Worm (Caenorhabditis elegans) whole organism, L3 larva: ENCODE measurements around the gene F43E12.1.
A peak's percentile ranks its signal among the peaks of the same experiment; 100 is the strongest.

Experiments used
- R02D3.7 ChIP-seq: fragments of 150-350 bp; optimal IDR thresholded peaks from 2 replicates; lab custom pipeline; 2014; ENCODE audit warnings: missing biosample characterization, missing genetic modification characterization
- ZK546.5 ChIP-seq: sonication (generic microtip); optimal IDR thresholded peaks from 2 replicates; lab custom pipeline; 2017; ENCODE audit warnings: missing biosample characterization, missing genetic modification characterization
- aly-2 ChIP-seq: fragments of 150-350 bp; optimal IDR thresholded peaks from 2 replicates; lab custom pipeline; 2014; ENCODE audit warnings: missing biosample characterization, missing genetic modification characterization
- ama-1 ChIP-seq: fragments of 150-350 bp; optimal IDR thresholded peaks from 2 replicates; lab custom pipeline; 2018
- ceh-16 ChIP-seq: sonication (generic microtip); optimal IDR thresholded peaks from 2 replicates; lab custom pipeline; 2017; ENCODE audit warnings: missing biosample characterization, missing genetic modification characterization
- ceh-28 ChIP-seq: fragments of 150-350 bp; optimal IDR thresholded peaks from 2 replicates; lab custom pipeline; 2014; ENCODE audit warnings: missing biosample characterization, missing genetic modification reagents, missing genetic modification characterization
- ceh-82 ChIP-seq: fragments of 150-350 bp; optimal IDR thresholded peaks from 2 replicates; lab custom pipeline; 2014; ENCODE audit warnings: missing biosample characterization, missing genetic modification characterization
- ceh-9 ChIP-seq: sonication (generic microtip); optimal IDR thresholded peaks from 2 replicates; lab custom pipeline; 2018; ENCODE audit warnings: missing biosample characterization, missing genetic modification characterization
- daf-12 ChIP-seq: fragments of 150-350 bp; optimal IDR thresholded peaks from 2 replicates; lab custom pipeline; 2014; ENCODE audit warnings: missing biosample characterization, missing genetic modification reagents, missing genetic modification characterization
- elt-1 ChIP-seq: fragments of 150-350 bp; optimal IDR thresholded peaks from 2 replicates; lab custom pipeline; 2014; ENCODE audit warnings: missing biosample characterization, missing genetic modification characterization
- elt-2 ChIP-seq: sonication (generic microtip); optimal IDR thresholded peaks from 2 replicates; lab custom pipeline; 2016; ENCODE audit warnings: missing genetic modification reagents, mild to moderate bottlenecking, missing genetic modification characterization, missing compliant biosample characterization
- eor-1 ChIP-seq, 2 experiments: fragments of 150-350 bp; optimal IDR thresholded peaks; 2 replicates each; lab custom pipeline; 2014 to 2018; ENCODE audit warnings: missing biosample characterization in 2 of 2, missing genetic modification characterization in 2 of 2
- fkh-10 ChIP-seq: sonication (generic microtip); optimal IDR thresholded peaks from 2 replicates; lab custom pipeline; 2017; ENCODE audit warnings: missing biosample characterization, missing genetic modification reagents, missing genetic modification characterization
- fkh-2 ChIP-seq: fragments of 150-350 bp; optimal IDR thresholded peaks from 2 replicates; lab custom pipeline; 2014; ENCODE audit warnings: missing biosample characterization, missing genetic modification reagents, missing genetic modification characterization
- fos-1 ChIP-seq: fragments of 150-350 bp; optimal IDR thresholded peaks from 2 replicates; lab custom pipeline; 2014; ENCODE audit warnings: missing biosample characterization, missing genetic modification characterization
- jun-1 ChIP-seq: fragments of 150-350 bp; optimal IDR thresholded peaks from 2 replicates; lab custom pipeline; 2014; ENCODE audit warnings: missing biosample characterization, missing genetic modification reagents, missing genetic modification characterization
- lin-15B ChIP-seq: fragments of 150-350 bp; optimal IDR thresholded peaks from 2 replicates; lab custom pipeline; 2014; ENCODE audit warnings: missing biosample characterization, missing genetic modification characterization
- lin-39 ChIP-seq: fragments of 150-350 bp; optimal IDR thresholded peaks from 2 replicates; lab custom pipeline; 2018; ENCODE audit warnings: missing biosample characterization, missing genetic modification reagents, missing genetic modification characterization
- lsy-12 ChIP-seq: sonication (generic microtip); optimal IDR thresholded peaks from 2 replicates; lab custom pipeline; 2016; ENCODE audit warnings: mild to moderate bottlenecking, missing genetic modification characterization, missing compliant biosample characterization
- mdl-1 ChIP-seq: fragments of 150-350 bp; optimal IDR thresholded peaks from 2 replicates; lab custom pipeline; 2014; ENCODE audit warnings: missing biosample characterization, missing genetic modification characterization
- mml-1 ChIP-seq: fragments of 150-350 bp; sonication (generic microtip); optimal IDR thresholded peaks from 3 replicates; lab custom pipeline; 2014; ENCODE audit warnings: missing biosample characterization, missing genetic modification characterization
- nfya-1 ChIP-seq: sonication (generic microtip); optimal IDR thresholded peaks from 2 replicates; lab custom pipeline; 2017; ENCODE audit warnings: missing genetic modification characterization, mild to moderate bottlenecking, missing compliant biosample characterization, antibody characterized with exemption, moderate library complexity; ENCODE audit not compliant: insufficient read depth
- nhr-11 ChIP-seq: fragments of 150-350 bp; optimal IDR thresholded peaks from 2 replicates; lab custom pipeline; 2014; ENCODE audit warnings: missing biosample characterization, missing genetic modification characterization
- nhr-12 ChIP-seq: fragments of 150-350 bp; optimal IDR thresholded peaks from 2 replicates; lab custom pipeline; 2014; ENCODE audit warnings: missing biosample characterization, missing genetic modification characterization
- nhr-237 ChIP-seq: fragments of 150-350 bp; optimal IDR thresholded peaks from 2 replicates; lab custom pipeline; 2014; ENCODE audit warnings: missing biosample characterization, missing genetic modification characterization
- nhr-28 ChIP-seq: fragments of 150-350 bp; optimal IDR thresholded peaks from 2 replicates; lab custom pipeline; 2014; ENCODE audit warnings: missing biosample characterization, missing genetic modification characterization
- nhr-43 ChIP-seq: sonication (generic microtip); optimal IDR thresholded peaks from 2 replicates; lab custom pipeline; 2016; ENCODE audit warnings: mild to moderate bottlenecking, missing genetic modification characterization, missing compliant biosample characterization; ENCODE audit not compliant: poor library complexity, severe bottlenecking
- nhr-67 ChIP-seq: fragments of 150-350 bp; optimal IDR thresholded peaks from 2 replicates; lab custom pipeline; 2014; ENCODE audit warnings: missing biosample characterization, missing genetic modification characterization
- nhr-76 ChIP-seq: fragments of 150-350 bp; sonication (generic microtip); optimal IDR thresholded peaks from 5 replicates; lab custom pipeline; 2014; ENCODE audit warnings: missing biosample characterization, missing genetic modification characterization
- nhr-77 ChIP-seq: fragments of 150-350 bp; optimal IDR thresholded peaks from 2 replicates; lab custom pipeline; 2014; ENCODE audit warnings: missing biosample characterization, missing genetic modification characterization
- pha-4 ChIP-seq: fragments of 150-350 bp; optimal IDR thresholded peaks from 2 replicates; lab custom pipeline; 2014; ENCODE audit warnings: missing biosample characterization, missing genetic modification reagents, missing genetic modification characterization
- pqm-1 ChIP-seq: fragments of 150-350 bp; optimal IDR thresholded peaks from 2 replicates; lab custom pipeline; 2017; ENCODE audit warnings: missing biosample characterization, missing genetic modification characterization, inconsistent platforms
- skn-1 ChIP-seq: fragments of 150-350 bp; optimal IDR thresholded peaks from 2 replicates; lab custom pipeline; 2014; ENCODE audit warnings: missing biosample characterization, missing genetic modification characterization
- snpc-4 ChIP-seq: fragments of 150-350 bp; optimal IDR thresholded peaks from 2 replicates; lab custom pipeline; 2014; ENCODE audit warnings: missing biosample characterization, missing genetic modification characterization
- tbx-2 ChIP-seq: sonication (generic microtip); optimal IDR thresholded peaks from 2 replicates; lab custom pipeline; 2016; ENCODE audit warnings: mild to moderate bottlenecking, missing genetic modification characterization, missing compliant biosample characterization
- unc-39 ChIP-seq: sonication (generic microtip); optimal IDR thresholded peaks from 4 replicates; lab custom pipeline; 2017; ENCODE audit warnings: missing biosample characterization, missing genetic modification characterization
- unc-62 ChIP-seq: fragments of 150-350 bp; sonication (generic microtip); optimal IDR thresholded peaks from 4 replicates; lab custom pipeline; 2014; ENCODE audit warnings: missing biosample characterization, missing genetic modification reagents, missing genetic modification characterization
- zag-1 ChIP-seq: fragments of 150-350 bp; optimal IDR thresholded peaks from 2 replicates; lab custom pipeline; 2014; ENCODE audit warnings: missing biosample characterization, missing genetic modification characterization
- ztf-11 ChIP-seq: fragments of 150-350 bp; optimal IDR thresholded peaks from 2 replicates; lab custom pipeline; 2014; ENCODE audit warnings: missing biosample characterization, missing genetic modification characterization
- ztf-4 ChIP-seq: fragments of 150-350 bp; optimal IDR thresholded peaks from 2 replicates; lab custom pipeline; 2014; ENCODE audit warnings: missing biosample characterization, missing genetic modification characterization

Gene F43E12.1

DNA sequence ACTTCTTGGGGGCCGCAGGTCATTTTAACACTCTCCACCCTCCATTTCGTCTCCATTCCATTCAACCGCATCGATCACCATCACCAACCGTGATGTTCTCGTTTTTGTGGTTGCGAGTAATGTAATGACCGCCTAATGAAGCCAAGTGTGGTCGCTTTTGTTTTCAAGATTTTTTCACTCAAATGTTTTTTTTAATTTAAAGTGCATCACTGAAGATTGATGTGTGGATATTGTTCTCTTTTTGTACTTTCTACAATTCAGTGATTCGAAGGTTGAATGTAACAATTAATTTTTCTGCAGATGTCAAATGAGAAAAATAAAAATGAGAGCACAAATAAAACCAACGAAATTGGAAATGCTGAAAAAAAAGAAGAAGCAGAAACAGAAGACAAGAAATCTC lies 18.7 kb upstream of the F43E12.1 start, which contains the start of gene pgp-10:
Gene pgp-10, plus strand, starts transcription at position 301 of the 400 bp plus-strand sequence.
- TF ChIP-seq ztf-11 (no peak), nhr-12 (no peak), nhr-76 (tag; lab: Kevin White, UChicago) (no peak), ama-1 (lab: Kevin White, UChicago) (no peak), fkh-2 (tag; lab: Kevin White, UChicago) (no peak), elt-2 (tag; lab: Kevin White, UChicago) (no peak), daf-12 (tag; lab: Kevin White, UChicago) (no peak), nhr-77 (tag; lab: Kevin White, UChicago) (no peak), tbx-2 (tag; lab: Kevin White, UChicago) (no peak), nhr-237 (tag; lab: Kevin White, UChicago) (no peak), nhr-28 (tag; lab: Kevin White, UChicago) (no peak), nhr-67 (tag; lab: Kevin White, UChicago) (no peak), ceh-82 (tag; lab: Kevin White, UChicago) (no peak), skn-1 (tag; lab: Kevin White, UChicago) (no peak), snpc-4 (tag; lab: Kevin White, UChicago) (no peak), zag-1 (tag; lab: Kevin White, UChicago) (no peak), pqm-1 (tag; lab: Kevin White, UChicago) (no peak), ztf-4 (tag; lab: Kevin White, UChicago) (no peak)
- TF ChIP-seq, all 47 proteins: peak for 0

DNA sequence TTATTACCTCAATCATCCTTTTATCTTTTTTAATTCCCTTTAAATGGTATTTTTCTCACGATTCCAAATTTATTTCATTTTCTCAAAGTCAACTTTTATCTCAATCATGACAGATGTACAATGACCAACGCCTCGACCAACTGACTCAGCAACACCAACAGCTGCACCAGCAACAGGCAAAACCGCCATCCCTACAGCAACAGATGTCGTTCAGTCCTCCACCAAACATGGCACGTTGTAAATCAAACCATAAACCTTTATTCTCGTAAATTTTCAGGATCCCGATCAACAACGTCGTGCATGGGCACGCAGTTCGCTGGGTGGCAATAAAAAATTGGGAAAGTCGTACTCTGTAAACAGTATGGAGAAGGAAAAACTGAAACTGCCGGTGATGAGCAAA lies 14.7 kb upstream of the F43E12.1 start:
- TF ChIP-seq nhr-67 (tag; lab: Kevin White, UChicago) (no peak), nhr-12 (no peak), ztf-11 (no peak), fkh-10 (GFP tag; lab: Kevin White, UChicago) (no peak), lsy-12 (no peak)

DNA sequence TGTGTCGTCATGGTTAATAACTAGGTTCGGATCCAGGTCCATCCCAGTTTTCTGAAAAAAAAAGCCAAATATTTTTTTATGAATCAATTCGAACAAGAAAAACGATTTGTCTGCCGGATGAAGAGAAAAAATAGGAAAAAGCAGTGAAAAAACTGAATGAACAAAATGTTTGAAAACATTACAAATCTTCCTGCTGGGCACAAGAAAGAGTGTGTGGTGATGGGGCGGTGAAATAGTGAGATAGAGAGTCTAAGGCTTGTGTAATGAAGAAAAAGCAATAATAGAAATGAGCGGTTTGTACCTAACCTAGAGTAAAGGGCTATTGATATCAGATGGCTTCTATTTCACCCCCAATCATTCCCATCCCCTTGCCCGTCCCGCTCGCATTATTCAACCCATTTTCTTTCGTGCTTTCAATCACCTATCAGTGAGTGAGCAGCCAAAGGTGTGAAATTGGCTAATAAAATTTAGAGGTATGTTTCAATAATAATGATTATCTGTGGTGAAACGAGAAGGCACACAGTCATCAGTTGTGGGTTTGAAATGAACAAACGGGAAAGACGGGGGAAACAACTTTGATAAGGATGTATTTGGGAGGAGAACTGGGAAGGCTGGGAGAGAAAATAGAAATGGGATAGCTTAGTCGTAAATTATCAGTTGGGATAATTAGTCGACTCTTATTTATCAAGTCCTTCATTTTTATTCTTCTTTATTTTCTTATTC lies 6.7 kb upstream of the F43E12.1 start, which contains the start of gene bar-1:
Gene bar-1, minus strand, starts transcription at position 51 of the 723 bp plus-strand sequence.
- TF ChIP-seq elt-2 (tag; lab: Kevin White, UChicago): peak; percentile 58
- TF ChIP-seq nhr-67 (tag; lab: Kevin White, UChicago): no peak

DNA sequence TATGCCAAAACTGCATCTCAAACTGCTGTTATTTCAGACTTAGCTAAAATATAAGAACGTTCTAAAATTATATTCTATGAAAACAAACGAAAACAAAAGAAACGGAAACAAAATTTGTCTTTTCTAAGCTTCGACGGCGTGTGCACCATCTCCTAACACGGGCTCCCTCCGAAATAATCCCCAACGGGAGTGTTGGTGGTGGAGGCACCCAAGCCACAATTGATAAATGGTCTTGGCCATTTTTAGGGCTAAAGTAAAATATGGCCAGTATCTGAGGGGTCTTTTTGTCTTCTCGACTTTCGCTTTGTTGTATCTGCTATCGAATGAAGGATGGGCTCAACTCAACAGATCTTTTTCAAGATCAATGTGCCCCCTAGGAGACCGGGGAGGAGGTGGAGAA lies 2.1 kb upstream of the F43E12.1 start:
- TF ChIP-seq aly-2 (tag; lab: Kevin White, UChicago) (no peak), lin-39 (tag; lab: Kevin White, UChicago) (peak; percentile 55)

DNA sequence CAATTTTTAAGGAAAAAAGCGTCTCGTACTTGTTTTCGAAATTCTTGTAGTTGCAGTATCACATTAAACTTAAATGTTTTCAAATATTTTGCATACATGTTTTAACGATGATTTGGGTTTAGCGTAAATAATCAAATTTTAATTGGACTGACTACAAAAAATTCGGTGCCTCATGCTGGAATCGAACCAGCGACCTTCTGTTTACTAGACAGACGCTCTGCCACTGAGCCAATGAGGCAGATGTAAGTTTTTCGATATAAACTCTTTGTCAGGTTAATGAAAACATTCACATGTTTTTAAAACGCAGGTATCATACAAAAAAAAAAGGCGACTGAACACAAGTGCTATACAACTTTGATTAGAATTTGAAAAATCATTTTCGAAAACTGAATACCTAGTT lies 624 bp upstream of the F43E12.1 start:
- TF ChIP-seq mdl-1: no peak
- no peak for TF ChIP-seq fkh-10 (GFP tag; lab: Kevin White, UChicago)
- no peak for TF ChIP-seq unc-39 (tag; lab: Kevin White, UChicago)
- no peak for TF ChIP-seq mml-1 (tag; lab: Kevin White, UChicago)
- no peak for TF ChIP-seq ztf-11
- no peak for TF ChIP-seq eor-1 (tag; optimal IDR thresholded peaks at IDR 0.05; lab: Kevin White, UChicago)
- peak; percentile 27 for TF ChIP-seq pqm-1 (tag; lab: Kevin White, UChicago)
- TF ChIP-seq snpc-4 (tag; lab: Kevin White, UChicago): no peak
- peak; percentile 25 for TF ChIP-seq nhr-43
- no peak for TF ChIP-seq nhr-11 (tag; lab: Kevin White, UChicago)
- no peak for TF ChIP-seq unc-62
- TF ChIP-seq lin-39 (tag; lab: Kevin White, UChicago): no peak
- TF ChIP-seq nhr-77 (tag; lab: Kevin White, UChicago): no peak
- no peak for TF ChIP-seq pha-4 (tag; lab: Kevin White, UChicago)
- no peak for TF ChIP-seq zag-1 (tag; lab: Kevin White, UChicago)
- no peak for TF ChIP-seq nhr-76 (tag; lab: Kevin White, UChicago)
- no peak for TF ChIP-seq aly-2 (tag; lab: Kevin White, UChicago)
- peak; percentile 29 for TF ChIP-seq elt-2 (tag; lab: Kevin White, UChicago)
- TF ChIP-seq ceh-9 (tag; lab: Kevin White, UChicago): no peak

DNA sequence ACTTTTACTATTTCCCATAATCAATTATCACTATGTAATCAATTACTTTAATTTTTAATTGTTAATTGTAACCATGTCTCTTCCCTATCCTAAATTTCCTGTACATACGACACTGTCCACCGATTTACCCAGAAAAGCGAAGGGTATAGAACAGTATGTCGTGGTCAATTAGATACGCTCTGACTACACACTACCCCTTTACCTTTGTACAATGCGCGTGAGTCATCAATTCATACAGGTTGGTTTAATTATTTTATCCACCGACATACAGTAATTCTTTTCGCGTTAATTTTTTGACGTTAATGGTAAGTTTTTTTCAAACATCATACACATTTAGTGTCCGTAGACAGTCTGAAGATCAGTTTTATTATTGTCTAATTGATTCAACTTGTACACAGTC lies 4.2 kb downstream of the F43E12.1 start:
- TF ChIP-seq ceh-82 (tag; lab: Kevin White, UChicago): peak; percentile 61
- peak; percentile 65 for TF ChIP-seq R02D3.7 (tag; lab: Kevin White, UChicago)
- peak; percentile 88 for TF ChIP-seq pha-4 (tag; lab: Kevin White, UChicago)
- peak; percentile 99 for TF ChIP-seq jun-1 (tag; lab: Kevin White, UChicago)
- no peak for TF ChIP-seq elt-1 (tag; lab: Kevin White, UChicago)
- no peak for TF ChIP-seq nhr-12
- TF ChIP-seq fkh-2 (tag; lab: Kevin White, UChicago): no peak
- peak; percentile 93 for TF ChIP-seq ceh-28 (tag; lab: Kevin White, UChicago)
- TF ChIP-seq lin-39 (tag; lab: Kevin White, UChicago): peak; percentile 69
- no peak for TF ChIP-seq ZK546.5 (tag; lab: Kevin White, UChicago)
- no peak for TF ChIP-seq ceh-16 (tag; lab: Kevin White, UChicago)
- peak; percentile 93 for TF ChIP-seq lsy-12
- peak; percentile 73 for TF ChIP-seq nhr-76 (tag; lab: Kevin White, UChicago)
- peak; percentile 12 for TF ChIP-seq mdl-1
- no peak for TF ChIP-seq daf-12 (tag; lab: Kevin White, UChicago)
- TF ChIP-seq nfya-1 (tag; lab: Kevin White, UChicago): peak; percentile 66
- TF ChIP-seq fos-1 (tag; lab: Kevin White, UChicago): no peak
- TF ChIP-seq pqm-1 (tag; lab: Kevin White, UChicago): peak; percentile 81
- peak; percentile 13 for TF ChIP-seq lin-15B (tag; lab: Kevin White, UChicago)
